Worm (Caenorhabditis elegans): ENCODE results near the gene F47B10.5.

ce11 chrX:10853271-10853670 lies 37.1 kb downstream of the F47B10.5 start:
- TF ChIP-seq nhr-11 (tag; optimal IDR thresholded peaks at IDR 0.05) (no peak), nhr-23 (tag; optimal IDR thresholded peaks at IDR 0.05) (no peak), nhr-12 (tag; optimal IDR thresholded peaks at IDR 0.05) (no peak), fos-1 (tag; optimal IDR thresholded peaks at IDR 0.05) (no peak), F13H6.1 (tag; optimal IDR thresholded peaks at IDR 0.05) (peak; percentile 63), lin-39 (tag; optimal IDR thresholded peaks at IDR 0.05) (no peak), ama-1 (optimal IDR thresholded peaks at IDR 0.05) (no peak), sem-4 (tag; optimal IDR thresholded peaks at IDR 0.05) (no peak), nhr-25 (tag; optimal IDR thresholded peaks at IDR 0.05) (no peak), lin-13 (GFP tag; optimal IDR thresholded peaks at IDR 0.05) (no peak), alr-1 (tag; optimal IDR thresholded peaks at IDR 0.05) (no peak), Y55F3AM.14 (GFP tag; optimal IDR thresholded peaks at IDR 0.05) (no peak), egl-27 (tag; optimal IDR thresholded peaks at IDR 0.05) (no peak)
